Fruit fly (Drosophila melanogaster) whole organism, embryonic: ENCODE data around the gene al.

ENCODE experiments used
- Atf6 ChIP-seq: fragments of 200-800 bp; sonication (Bioruptor generic); IDR thresholded peaks from 2 replicates; pipeline ENCODE4 v1.3.6; 2022; ENCODE audit warnings: missing biosample characterization, missing genetic modification characterization
- CG10147 ChIP-seq: fragments of 200-800 bp; sonication (Bioruptor generic); optimal IDR thresholded peaks from 2 replicates; lab custom pipeline; 2019; ENCODE audit warnings: missing biosample characterization, mild to moderate bottlenecking, missing genetic modification characterization, moderate library complexity
- CG10274 ChIP-seq: fragments of 200-800 bp; sonication (Bioruptor generic); optimal IDR thresholded peaks from 3 replicates; lab custom pipeline; 2017; ENCODE audit warnings: missing biosample characterization, mild to moderate bottlenecking, missing genetic modification characterization
- CG10321 ChIP-seq: fragments of 200-800 bp; sonication (Bioruptor generic); IDR thresholded peaks from 2 replicates; pipeline ENCODE4 v1.3.6; 2022; ENCODE audit warnings: missing biosample characterization, missing genetic modification characterization
- CG11247 ChIP-seq: fragments of 200-800 bp; sonication (Bioruptor generic); IDR thresholded peaks from 2 replicates; pipeline ENCODE4 v1.3.6; 2022; ENCODE audit warnings: missing biosample characterization, missing genetic modification characterization
- CG11695 ChIP-seq: fragments of 200-800 bp; sonication (Bioruptor generic); IDR thresholded peaks from 3 replicates; pipeline ENCODE4 v1.3.6; 2022; ENCODE audit warnings: missing biosample characterization, missing genetic modification characterization
- CG12769 ChIP-seq: fragments of 200-800 bp; sonication (Bioruptor generic); optimal IDR thresholded peaks from 2 replicates; lab custom pipeline; 2019; ENCODE audit warnings: missing biosample characterization, mild to moderate bottlenecking, missing genetic modification characterization, moderate library complexity
- CG13296 ChIP-seq: fragments of 200-800 bp; sonication (Bioruptor generic); optimal IDR thresholded peaks from 3 replicates; lab custom pipeline; 2018; ENCODE audit warnings: missing biosample characterization, mild to moderate bottlenecking, missing genetic modification characterization
- CG13424 ChIP-seq: fragments of 200-800 bp; sonication (Bioruptor generic); optimal IDR thresholded peaks from 2 replicates; lab custom pipeline; 2019; ENCODE audit warnings: missing biosample characterization, mild to moderate bottlenecking, missing genetic modification characterization, moderate library complexity
- CG13775 ChIP-seq: fragments of 200-800 bp; sonication (Bioruptor generic); optimal IDR thresholded peaks from 3 replicates; lab custom pipeline; 2017; ENCODE audit warnings: missing biosample characterization, mild to moderate bottlenecking, missing genetic modification characterization
- CG15269 ChIP-seq: fragments of 200-800 bp; sonication (Bioruptor generic); optimal IDR thresholded peaks from 2 replicates; lab custom pipeline; 2018; ENCODE audit warnings: missing biosample characterization, mild to moderate bottlenecking, missing genetic modification characterization, moderate library complexity
- CG17829 ChIP-seq: fragments of 200-800 bp; optimal IDR thresholded peaks from 2 replicates; lab custom pipeline; 2019; ENCODE audit warnings: missing biosample characterization, mild to moderate bottlenecking, missing genetic modification characterization, moderate library complexity
- CG18599 ChIP-seq: fragments of 200-800 bp; sonication (Bioruptor generic); optimal IDR thresholded peaks from 3 replicates; lab custom pipeline; 2017; ENCODE audit warnings: missing biosample characterization, missing genetic modification characterization, mild to moderate bottlenecking, moderate library complexity, missing genetic modification reagents
- CG2202 ChIP-seq: fragments of 200-800 bp; sonication (Bioruptor generic); optimal IDR thresholded peaks from 2 replicates; lab custom pipeline; 2018; ENCODE audit warnings: missing biosample characterization, mild to moderate bottlenecking, missing genetic modification characterization
- CG3847 ChIP-seq: fragments of 200-800 bp; sonication (Bioruptor generic); IDR thresholded peaks from 2 replicates; pipeline ENCODE4 v1.3.6; 2022; ENCODE audit warnings: missing biosample characterization, missing genetic modification characterization
- CG6689 ChIP-seq: fragments of 200-800 bp; sonication (Bioruptor generic); IDR thresholded peaks from 2 replicates; pipeline ENCODE4 v1.3.6; 2022; ENCODE audit warnings: missing biosample characterization, missing genetic modification characterization
- CG7372 ChIP-seq: fragments of 200-800 bp; sonication (Bioruptor generic); IDR thresholded peaks from 2 replicates; pipeline ENCODE4 v1.3.6; 2022; ENCODE audit warnings: missing biosample characterization, missing genetic modification characterization
- CG9215 ChIP-seq: fragments of 200-800 bp; sonication (Bioruptor generic); IDR thresholded peaks from 2 replicates; pipeline ENCODE4 v1.3.6; 2022; ENCODE audit warnings: missing biosample characterization, missing genetic modification characterization
- CG9817 ChIP-seq: fragments of 200-800 bp; sonication (Bioruptor generic); optimal IDR thresholded peaks from 2 replicates; lab custom pipeline; 2018; ENCODE audit warnings: missing biosample characterization, mild to moderate bottlenecking, missing genetic modification characterization, moderate library complexity
- CkIIα-i1 ChIP-seq: fragments of 200-800 bp; sonication (Bioruptor generic); IDR thresholded peaks from 2 replicates; pipeline ENCODE4 v1.3.6; 2022; ENCODE audit warnings: missing biosample characterization, missing genetic modification characterization
- D ChIP-seq, 2 experiments: fragments of 200-800 bp in 1 of 2; fragments of >200 bp in 1 of 2; sonication (Bioruptor generic) in 1 of 2; optimal IDR thresholded peaks; 2 replicates in 1 of 2; 3 replicates in 1 of 2; lab custom pipeline; 2017; ENCODE audit warnings: mild to moderate bottlenecking in 1 of 2, missing biosample characterization in 1 of 2, missing genetic modification characterization in 1 of 2, missing genetic modification reagents in 1 of 2
- Drgx ChIP-seq: fragments of 200-800 bp; sonication (Bioruptor generic); IDR thresholded peaks from 2 replicates; pipeline ENCODE4 v1.3.6; 2022; ENCODE audit warnings: missing biosample characterization, missing genetic modification characterization
- Ets97D ChIP-seq: fragments of 200-800 bp; sonication (Bioruptor generic); optimal IDR thresholded peaks from 3 replicates; lab custom pipeline; 2016; ENCODE audit warnings: missing biosample characterization, missing genetic modification characterization
- Fer1 ChIP-seq: fragments of 200-800 bp; sonication (Bioruptor generic); optimal IDR thresholded peaks from 2 replicates; lab custom pipeline; 2017; ENCODE audit warnings: missing biosample characterization, mild to moderate bottlenecking, missing genetic modification characterization
- HLH3B ChIP-seq: fragments of 200-800 bp; sonication (Bioruptor generic); IDR thresholded peaks from 2 replicates; pipeline ENCODE4 v1.3.6; 2022; ENCODE audit warnings: missing biosample characterization, missing genetic modification characterization
- Hsf ChIP-seq: fragments of 200-800 bp; sonication (Bioruptor generic); optimal IDR thresholded peaks from 3 replicates; lab custom pipeline; 2016; ENCODE audit warnings: missing biosample characterization, missing genetic modification characterization
- Kr ChIP-seq: fragments of 200-800 bp; sonication (Bioruptor generic); optimal IDR thresholded peaks from 2 replicates; lab custom pipeline; 2017; ENCODE audit warnings: missing biosample characterization, mild to moderate bottlenecking, missing genetic modification characterization
- Med ChIP-seq: fragments of 200-800 bp; sonication (Bioruptor generic); peaks from one replicate; lab custom pipeline; 2016; ENCODE audit warnings: missing biosample characterization, missing genetic modification characterization, mild to moderate bottlenecking, inconsistent platforms, moderate library complexity
- Meics ChIP-seq: fragments of 200-800 bp; sonication (Bioruptor generic); optimal IDR thresholded peaks from 2 replicates; lab custom pipeline; 2017; ENCODE audit warnings: missing biosample characterization, mild to moderate bottlenecking, missing genetic modification characterization
- NC2β ChIP-seq: fragments of 200-800 bp; sonication (Bioruptor generic); optimal IDR thresholded peaks from 2 replicates; lab custom pipeline; 2016; ENCODE audit warnings: missing biosample characterization, missing genetic modification characterization
- Nf-YC ChIP-seq: fragments of 200-800 bp; optimal IDR thresholded peaks from 3 replicates; lab custom pipeline; 2019; ENCODE audit warnings: missing biosample characterization, mild to moderate bottlenecking, missing genetic modification characterization, moderate library complexity
- Pdp1 ChIP-seq, 2 experiments: fragments of 200-800 bp; sonication (Bioruptor generic); optimal IDR thresholded peaks; 3 replicates each; lab custom pipeline; 2016; ENCODE audit warnings: missing biosample characterization in 2 of 2, missing genetic modification characterization in 2 of 2, mild to moderate bottlenecking in 1 of 2, moderate library complexity in 1 of 2
- Ssrp ChIP-seq: fragments of 200-800 bp; sonication (Bioruptor generic); optimal IDR thresholded peaks from 2 replicates; lab custom pipeline; 2018; ENCODE audit warnings: missing biosample characterization, mild to moderate bottlenecking, missing genetic modification characterization, moderate library complexity
- Taf1 ChIP-seq: fragments of 200-800 bp; sonication (Bioruptor generic); IDR thresholded peaks from 2 replicates; pipeline ENCODE4 v1.3.6; 2022; ENCODE audit warnings: missing biosample characterization, missing genetic modification characterization
- bowl ChIP-seq: fragments of 200-800 bp; sonication (Bioruptor generic); IDR thresholded peaks from 2 replicates; pipeline ENCODE4 v1.3.6; 2022; ENCODE audit warnings: missing biosample characterization, missing genetic modification characterization
- chn ChIP-seq: fragments of 200-800 bp; sonication (Bioruptor generic); optimal IDR thresholded peaks from 2 replicates; lab custom pipeline; 2016; ENCODE audit warnings: missing biosample characterization, missing genetic modification characterization
- crol ChIP-seq: fragments of 200-800 bp; sonication (Bioruptor generic); IDR thresholded peaks from 2 replicates; pipeline ENCODE4 v1.3.6; 2022; ENCODE audit warnings: missing biosample characterization, missing genetic modification characterization
- cwo ChIP-seq: fragments of 200-800 bp; sonication (Bioruptor generic); optimal IDR thresholded peaks from 3 replicates; lab custom pipeline; 2017; ENCODE audit warnings: missing biosample characterization, missing genetic modification characterization, mild to moderate bottlenecking, moderate library complexity, missing genetic modification reagents
- da ChIP-seq: fragments of 200-800 bp; sonication (Bioruptor generic); optimal IDR thresholded peaks from 2 replicates; lab custom pipeline; 2016; ENCODE audit warnings: missing biosample characterization, missing genetic modification characterization
- exex ChIP-seq: fragments of 200-800 bp; sonication (Bioruptor generic); optimal IDR thresholded peaks from 4 replicates; lab custom pipeline; 2018; ENCODE audit warnings: missing biosample characterization, mild to moderate bottlenecking, missing genetic modification characterization, moderate library complexity
- gce ChIP-seq: fragments of 200-800 bp; sonication (Bioruptor generic); IDR thresholded peaks from 3 replicates; pipeline ENCODE4 v1.3.6; 2022; ENCODE audit warnings: missing biosample characterization, missing genetic modification characterization
- lilli ChIP-seq: fragments of 200-800 bp; sonication (Bioruptor generic); optimal IDR thresholded peaks from 3 replicates; lab custom pipeline; 2016; ENCODE audit warnings: missing biosample characterization, missing genetic modification characterization
- mam ChIP-seq: fragments of 200-800 bp; sonication (Bioruptor generic); optimal IDR thresholded peaks from 3 replicates; lab custom pipeline; 2016; ENCODE audit warnings: missing biosample characterization, missing genetic modification characterization
- pfk ChIP-seq: fragments of 200-800 bp; sonication (Bioruptor generic); optimal IDR thresholded peaks from 2 replicates; lab custom pipeline; 2018; ENCODE audit warnings: missing biosample characterization, mild to moderate bottlenecking, missing genetic modification characterization, moderate library complexity
- phol ChIP-seq: fragments of 200-800 bp; sonication (Bioruptor generic); optimal IDR thresholded peaks from 3 replicates; lab custom pipeline; 2018; ENCODE audit warnings: missing biosample characterization, mild to moderate bottlenecking, missing genetic modification characterization, moderate library complexity
- ranshi ChIP-seq: fragments of 200-800 bp; sonication (Bioruptor generic); IDR thresholded peaks from 2 replicates; pipeline ENCODE4 v1.3.6; 2022; ENCODE audit warnings: missing biosample characterization, missing genetic modification characterization
- row ChIP-seq: fragments of 200-800 bp; sonication (Bioruptor generic); IDR thresholded peaks from 3 replicates; pipeline ENCODE4 v1.3.6; 2022; ENCODE audit warnings: missing biosample characterization, missing genetic modification characterization
- schlank ChIP-seq: fragments of 200-800 bp; sonication (Bioruptor generic); optimal IDR thresholded peaks from 2 replicates; lab custom pipeline; 2018; ENCODE audit warnings: missing biosample characterization, mild to moderate bottlenecking, missing genetic modification characterization
- slbo ChIP-seq: fragments of 200-800 bp; sonication (Bioruptor generic); IDR thresholded peaks from 2 replicates; pipeline ENCODE4 v1.3.6; 2022; ENCODE audit warnings: missing biosample characterization, missing genetic modification characterization
- slp2 ChIP-seq: fragments of 200-800 bp; sonication (Bioruptor generic); optimal IDR thresholded peaks from 2 replicates; lab custom pipeline; 2016; ENCODE audit warnings: missing biosample characterization, missing genetic modification characterization
- tup ChIP-seq: fragments of 200-800 bp; sonication (Bioruptor generic); optimal IDR thresholded peaks from 2 replicates; lab custom pipeline; 2016; ENCODE audit warnings: missing biosample characterization, mild to moderate bottlenecking, missing genetic modification characterization, moderate library complexity

The al gene

dm6 chr2L:412931-413330 is 35.0 kb downstream of the al start (continued):
- TF ChIP-seq NC2β (GFP tag; lab: Kevin White, UChicago) (no peak), crol (GFP tag; lab: Robert Waterston, UW) (no peak), D (optimal IDR thresholded peaks at IDR 0.05; lab: Kevin White, UChicago) (no peak), D (GFP tag; optimal IDR thresholded peaks at IDR 0.05; lab: Kevin White, UChicago) (no peak), CG10147 (GFP tag; lab: Kevin White, UChicago) (no peak), ranshi (GFP tag; lab: Robert Waterston, UW) (no peak), Pdp1 (GFP tag; optimal IDR thresholded peaks at IDR 0.05; lab: Kevin White, UChicago) (peak in 1 of 2 experiments; percentile 14), gce (GFP tag; lab: Robert Waterston, UW) (no peak), exex (tag; lab: Kevin White, UChicago) (peak; percentile 22), Med (GFP tag; lab: Kevin White, UChicago) (peak; percentile 56), schlank (tag; lab: Kevin White, UChicago) (peak; percentile 21), CG18599 (GFP tag; lab: Kevin White, UChicago) (peak; percentile 78), phol (tag; lab: Kevin White, UChicago) (peak; percentile 30), lilli (GFP tag; lab: Kevin White, UChicago) (peak; percentile 30), Ets97D (GFP tag; lab: Kevin White, UChicago) (no peak), slbo (GFP tag; lab: Robert Waterston, UW) (peak; percentile 8; the same call in 1 of the 2 replicates), Fer1 (peak; percentile 52), HLH3B (GFP tag; lab: Robert Waterston, UW) (0 out of 2 replicates have a peak, but pooled peaks have one; percentile 5), CG9817 (peak; percentile 20), CG12769 (tag; lab: Kevin White, UChicago) (no peak), CG9215 (GFP tag; lab: Robert Waterston, UW) (peak; percentile 56), CG10321 (GFP tag; lab: Robert Waterston, UW) (no peak), da (GFP tag; lab: Kevin White, UChicago) (no peak), row (peak; percentile 66), CG2202 (tag; lab: Kevin White, UChicago) (no peak), CG11247 (peak; percentile 44; the same call in 1 of the 2 replicates), CG15269 (tag; lab: Kevin White, UChicago) (no peak), Meics (peak; percentile 27), Drgx (GFP tag; lab: Robert Waterston, UW) (peak; percentile 48; the same call in 1 of the 2 replicates), Hsf (no peak), CG13424 (tag; lab: Kevin White, UChicago) (peak; percentile 41), mam (GFP tag; lab: Kevin White, UChicago) (peak; percentile 41), bowl (no peak), tup (GFP tag; lab: Kevin White, UChicago) (peak; percentile 11), CkIIα-i1 (GFP tag; lab: Robert Waterston, UW) (no peak), CG6689 (GFP tag; lab: Robert Waterston, UW) (peak; percentile 18; the same call in 1 of the 2 replicates), CG3847 (GFP tag; lab: Robert Waterston, UW) (no peak), Nf-YC (tag; lab: Kevin White, UChicago) (no peak), pfk (GFP tag; lab: Kevin White, UChicago) (no peak), slp2 (GFP tag; lab: Kevin White, UChicago) (no peak), Kr (no peak), cwo (GFP tag; lab: Kevin White, UChicago) (peak; percentile 66), chn (GFP tag; lab: Kevin White, UChicago) (no peak), CG17829 (tag; lab: Kevin White, UChicago) (peak; percentile 3), CG7372 (GFP tag; lab: Robert Waterston, UW) (no peak), Ssrp (tag; lab: Kevin White, UChicago) (no peak), Taf1 (GFP tag; lab: Robert Waterston, UW) (no peak), CG13775 (GFP tag; lab: Kevin White, UChicago) (peak; percentile 17), CG10274 (GFP tag; lab: Kevin White, UChicago) (peak; percentile 8), CG13296 (peak; percentile 54), Atf6 (peak; percentile 44; the same call in 1 of the 2 replicates), CG11695 (GFP tag; lab: Robert Waterston, UW) (0 out of 3 replicates have a peak, but pooled peaks have one; percentile 21)
